Fruit fly (Drosophila melanogaster) whole organism, embryonic: ENCODE data around the gene Argk1.
A peak's percentile ranks its signal among the peaks of the same experiment; 100 is the strongest.

Source experiments
- ATbp ChIP-seq: fragments of 200-800 bp; sonication (Bioruptor generic); optimal IDR thresholded peaks from 2 replicates; lab custom pipeline; 2017; ENCODE audit warnings: missing biosample characterization, mild to moderate bottlenecking, missing genetic modification characterization, missing genetic modification reagents
- Abd-B ChIP-seq: fragments of 200-800 bp; sonication (Bioruptor generic); optimal IDR thresholded peaks from 2 replicates; lab custom pipeline; 2018; ENCODE audit warnings: missing biosample characterization, mild to moderate bottlenecking, missing genetic modification characterization, moderate library complexity
- CG10462 ChIP-seq: fragments of 200-800 bp; sonication (Bioruptor generic); optimal IDR thresholded peaks from 2 replicates; lab custom pipeline; 2016; ENCODE audit warnings: missing biosample characterization, missing genetic modification characterization
- CG10654 ChIP-seq: fragments of 200-800 bp; sonication (Bioruptor generic); optimal IDR thresholded peaks from 2 replicates; lab custom pipeline; 2016; ENCODE audit warnings: missing biosample characterization, missing genetic modification characterization
- CG11093 ChIP-seq: fragments of 200-800 bp; sonication (Bioruptor generic); IDR thresholded peaks from 3 replicates; pipeline ENCODE4 v1.3.6; 2022; ENCODE audit warnings: missing biosample characterization, missing genetic modification characterization
- CG12659 ChIP-seq: fragments of 200-800 bp; sonication (Bioruptor generic); optimal IDR thresholded peaks from 3 replicates; lab custom pipeline; 2017; ENCODE audit warnings: mild to moderate bottlenecking, missing biosample characterization, missing genetic modification reagents, missing genetic modification characterization
- CG13296 ChIP-seq: fragments of 200-800 bp; sonication (Bioruptor generic); optimal IDR thresholded peaks from 3 replicates; lab custom pipeline; 2018; ENCODE audit warnings: missing biosample characterization, mild to moderate bottlenecking, missing genetic modification characterization
- CG14014 ChIP-seq: fragments of 200-800 bp; sonication (Bioruptor generic); IDR thresholded peaks from 2 replicates; pipeline ENCODE4 v1.3.6; 2022; ENCODE audit warnings: missing biosample characterization, missing genetic modification characterization
- CG1602 ChIP-seq: fragments of 200-800 bp; sonication (Bioruptor generic); optimal IDR thresholded peaks from 3 replicates; lab custom pipeline; 2016; ENCODE audit warnings: missing biosample characterization, missing genetic modification characterization
- CG2202 ChIP-seq: fragments of 200-800 bp; sonication (Bioruptor generic); optimal IDR thresholded peaks from 2 replicates; lab custom pipeline; 2018; ENCODE audit warnings: missing biosample characterization, mild to moderate bottlenecking, missing genetic modification characterization
- CG31441 ChIP-seq: fragments of 200-800 bp; sonication (Bioruptor generic); IDR thresholded peaks from 2 replicates; pipeline ENCODE4 v1.3.6; 2022; ENCODE audit warnings: missing biosample characterization, missing genetic modification characterization
- CG33557 ChIP-seq: fragments of 200-800 bp; sonication (Bioruptor generic); optimal IDR thresholded peaks from 2 replicates; lab custom pipeline; 2019; ENCODE audit warnings: missing biosample characterization, mild to moderate bottlenecking, missing genetic modification characterization, moderate library complexity
- CG42726 ChIP-seq: fragments of 200-800 bp; sonication (Bioruptor generic); IDR thresholded peaks from 2 replicates; pipeline ENCODE4 v1.3.6; 2022; ENCODE audit warnings: missing biosample characterization, missing genetic modification characterization; ENCODE audit not compliant: partially characterized antibody
- CG43689 ChIP-seq: fragments of 200-800 bp; sonication (Bioruptor generic); IDR thresholded peaks from 2 replicates; pipeline ENCODE4 v1.3.6; 2022; ENCODE audit warnings: missing biosample characterization, missing genetic modification characterization
- CG4854 ChIP-seq: fragments of 200-800 bp; sonication (Bioruptor generic); optimal IDR thresholded peaks from 2 replicates; lab custom pipeline; 2016; ENCODE audit warnings: missing biosample characterization, missing genetic modification characterization, inconsistent platforms
- CG7745 ChIP-seq: fragments of 200-800 bp; sonication (Bioruptor generic); optimal IDR thresholded peaks from 2 replicates; lab custom pipeline; 2018; ENCODE audit warnings: missing biosample characterization, mild to moderate bottlenecking, missing genetic modification characterization, moderate library complexity
- CG8388 ChIP-seq: fragments of 200-800 bp; sonication (Bioruptor generic); optimal IDR thresholded peaks from 2 replicates; lab custom pipeline; 2019; ENCODE audit warnings: missing biosample characterization, mild to moderate bottlenecking, missing genetic modification characterization, moderate library complexity
- CG9215 ChIP-seq: fragments of 200-800 bp; sonication (Bioruptor generic); IDR thresholded peaks from 2 replicates; pipeline ENCODE4 v1.3.6; 2022; ENCODE audit warnings: missing biosample characterization, missing genetic modification characterization
- CG9437 ChIP-seq: fragments of 200-800 bp; sonication (Bioruptor generic); optimal IDR thresholded peaks from 2 replicates; lab custom pipeline; 2018; ENCODE audit warnings: missing biosample characterization, mild to moderate bottlenecking, missing genetic modification characterization
- CTCF ChIP-seq: fragments of 200-800 bp; sonication (Bioruptor generic); optimal IDR thresholded peaks from 2 replicates; lab custom pipeline; 2017; ENCODE audit warnings: missing biosample characterization, mild to moderate bottlenecking, missing genetic modification characterization, moderate library complexity
- Doc2 ChIP-seq: fragments of 200-800 bp; sonication (Bioruptor generic); IDR thresholded peaks from 2 replicates; pipeline ENCODE4 v1.3.6; 2022; ENCODE audit warnings: missing biosample characterization, missing genetic modification characterization
- Eip74EF ChIP-seq, 2 experiments: fragments of 200-800 bp in 1 of 2; fragments of >200 bp in 1 of 2; sonication (Bioruptor generic) in 1 of 2; optimal IDR thresholded peaks; 2 replicates each; lab custom pipeline; 2017 to 2019; ENCODE audit warnings: missing biosample characterization in 2 of 2, missing genetic modification characterization in 2 of 2, mild to moderate bottlenecking in 1 of 2, moderate library complexity in 1 of 2
- GATAe ChIP-seq: fragments of 200-800 bp; sonication (Bioruptor generic); conservative IDR thresholded peaks from 2 replicates; pipeline ENCODE4 v1.3.6; 2022; ENCODE audit warnings: missing biosample characterization, missing genetic modification characterization
- Hmx ChIP-seq: fragments of 200-800 bp; sonication (Bioruptor generic); optimal IDR thresholded peaks from 2 replicates; lab custom pipeline; 2016; ENCODE audit warnings: missing biosample characterization, missing genetic modification characterization
- Hsf ChIP-seq: fragments of 200-800 bp; sonication (Bioruptor generic); optimal IDR thresholded peaks from 3 replicates; lab custom pipeline; 2016; ENCODE audit warnings: missing biosample characterization, missing genetic modification characterization
- Usf ChIP-seq: fragments of 200-800 bp; sonication (Bioruptor generic); optimal IDR thresholded peaks from 2 replicates; lab custom pipeline; 2017; ENCODE audit warnings: missing genotype, missing biosample characterization, missing genetic modification characterization
- amos ChIP-seq: fragments of 200-800 bp; sonication (Bioruptor generic); IDR thresholded peaks from 2 replicates; pipeline ENCODE4 v1.3.6; 2022; ENCODE audit warnings: missing biosample characterization, missing genetic modification characterization; ENCODE audit not compliant: partially characterized antibody
- bab2 ChIP-seq: fragments of 200-800 bp; sonication (Bioruptor generic); optimal IDR thresholded peaks from 2 replicates; lab custom pipeline; 2016; ENCODE audit warnings: missing biosample characterization, missing genetic modification characterization
- caup ChIP-seq: fragments of 200-800 bp; sonication (Bioruptor generic); optimal IDR thresholded peaks from 3 replicates; lab custom pipeline; 2017; ENCODE audit warnings: missing biosample characterization, mild to moderate bottlenecking, missing genetic modification characterization, moderate library complexity; ENCODE audit not compliant: severe bottlenecking
- chinmo ChIP-seq: fragments of 200-800 bp; sonication (Bioruptor generic); IDR thresholded peaks from 4 replicates; pipeline ENCODE4 v1.3.6; 2022; ENCODE audit warnings: missing biosample characterization, missing genetic modification characterization; ENCODE audit not compliant: partially characterized antibody
- da ChIP-seq: fragments of 200-800 bp; sonication (Bioruptor generic); optimal IDR thresholded peaks from 2 replicates; lab custom pipeline; 2016; ENCODE audit warnings: missing biosample characterization, missing genetic modification characterization
- dmrt99B ChIP-seq: fragments of 200-800 bp; sonication (Bioruptor generic); optimal IDR thresholded peaks from 2 replicates; lab custom pipeline; 2018; ENCODE audit warnings: missing biosample characterization, mild to moderate bottlenecking, missing genetic modification characterization, moderate library complexity
- en ChIP-seq: fragments of 200-800 bp; sonication (Bioruptor generic); optimal IDR thresholded peaks from 2 replicates; lab custom pipeline; 2016; ENCODE audit warnings: missing biosample characterization, missing genetic modification characterization
- grn ChIP-seq: fragments of 200-800 bp; sonication (Bioruptor generic); optimal IDR thresholded peaks from 3 replicates; lab custom pipeline; 2017; ENCODE audit warnings: missing biosample characterization, missing genetic modification characterization
- gsb ChIP-seq: fragments of 200-800 bp; sonication (Bioruptor generic); IDR thresholded peaks from 2 replicates; pipeline ENCODE4 v1.3.6; 2022; ENCODE audit warnings: missing biosample characterization, missing genetic modification characterization
- lola ChIP-seq, 3 experiments: fragments of >200 bp in 2 of 3; fragments of 200-800 bp in 1 of 3; sonication (Bioruptor generic) in 1 of 3; optimal IDR thresholded peaks; 2 replicates each; lab custom pipeline; 2017 to 2019; ENCODE audit warnings: missing biosample characterization in 3 of 3, missing genetic modification characterization in 3 of 3, mild to moderate bottlenecking in 1 of 3, moderate library complexity in 1 of 3
- nau ChIP-seq: fragments of 200-800 bp; sonication (Bioruptor generic); optimal IDR thresholded peaks from 3 replicates; lab custom pipeline; 2017; ENCODE audit warnings: missing biosample characterization, mild to moderate bottlenecking, missing genetic modification characterization, missing genetic modification reagents
- nerfin-2 ChIP-seq: fragments of 200-800 bp; sonication (Bioruptor generic); IDR thresholded peaks from 2 replicates; pipeline ENCODE4 v1.3.6; 2022; ENCODE audit warnings: missing biosample characterization, missing genetic modification characterization; ENCODE audit not compliant: partially characterized antibody
- oc ChIP-seq: fragments of 200-800 bp; sonication (Bioruptor generic); optimal IDR thresholded peaks from 2 replicates; lab custom pipeline; 2018; ENCODE audit warnings: missing biosample characterization, mild to moderate bottlenecking, missing genetic modification characterization, moderate library complexity
- odd ChIP-seq: fragments of 200-800 bp; sonication (Bioruptor generic); optimal IDR thresholded peaks from 2 replicates; lab custom pipeline; 2017; ENCODE audit warnings: missing biosample characterization, mild to moderate bottlenecking, missing genetic modification characterization
- psq ChIP-seq: fragments of 200-800 bp; sonication (Bioruptor generic); optimal IDR thresholded peaks from 2 replicates; lab custom pipeline; 2017; ENCODE audit warnings: missing biosample characterization, missing genetic modification characterization
- rib ChIP-seq: fragments of 200-800 bp; sonication (Bioruptor generic); IDR thresholded peaks from 2 replicates; pipeline ENCODE4 v1.3.6; 2022; ENCODE audit warnings: missing biosample characterization, missing genetic modification characterization
- scrt ChIP-seq: fragments of 200-800 bp; sonication (Bioruptor generic); optimal IDR thresholded peaks from 2 replicates; lab custom pipeline; 2018; ENCODE audit warnings: missing biosample characterization, mild to moderate bottlenecking, missing genetic modification characterization, moderate library complexity
- so ChIP-seq: fragments of 200-800 bp; sonication (Bioruptor generic); IDR thresholded peaks from 3 replicates; pipeline ENCODE4 v1.3.6; 2022; ENCODE audit warnings: missing biosample characterization, missing genetic modification characterization
- sob ChIP-seq: fragments of 200-800 bp; sonication (Bioruptor generic); IDR thresholded peaks from 2 replicates; pipeline ENCODE4 v1.3.6; 2022; ENCODE audit warnings: missing biosample characterization, missing genetic modification characterization
- ssp ChIP-seq: fragments of 200-800 bp; sonication (Bioruptor generic); IDR thresholded peaks from 2 replicates; pipeline ENCODE4 v1.3.6; 2022; ENCODE audit warnings: missing biosample characterization, missing genetic modification characterization
- tup ChIP-seq: fragments of 200-800 bp; sonication (Bioruptor generic); optimal IDR thresholded peaks from 2 replicates; lab custom pipeline; 2016; ENCODE audit warnings: missing biosample characterization, mild to moderate bottlenecking, missing genetic modification characterization, moderate library complexity
- zfh1 ChIP-seq: fragments of 200-800 bp; sonication (Bioruptor generic); IDR thresholded peaks from 3 replicates; pipeline ENCODE4 v1.3.6; 2022; ENCODE audit warnings: missing biosample characterization, missing genetic modification characterization

Gene Argk1

DNA sequence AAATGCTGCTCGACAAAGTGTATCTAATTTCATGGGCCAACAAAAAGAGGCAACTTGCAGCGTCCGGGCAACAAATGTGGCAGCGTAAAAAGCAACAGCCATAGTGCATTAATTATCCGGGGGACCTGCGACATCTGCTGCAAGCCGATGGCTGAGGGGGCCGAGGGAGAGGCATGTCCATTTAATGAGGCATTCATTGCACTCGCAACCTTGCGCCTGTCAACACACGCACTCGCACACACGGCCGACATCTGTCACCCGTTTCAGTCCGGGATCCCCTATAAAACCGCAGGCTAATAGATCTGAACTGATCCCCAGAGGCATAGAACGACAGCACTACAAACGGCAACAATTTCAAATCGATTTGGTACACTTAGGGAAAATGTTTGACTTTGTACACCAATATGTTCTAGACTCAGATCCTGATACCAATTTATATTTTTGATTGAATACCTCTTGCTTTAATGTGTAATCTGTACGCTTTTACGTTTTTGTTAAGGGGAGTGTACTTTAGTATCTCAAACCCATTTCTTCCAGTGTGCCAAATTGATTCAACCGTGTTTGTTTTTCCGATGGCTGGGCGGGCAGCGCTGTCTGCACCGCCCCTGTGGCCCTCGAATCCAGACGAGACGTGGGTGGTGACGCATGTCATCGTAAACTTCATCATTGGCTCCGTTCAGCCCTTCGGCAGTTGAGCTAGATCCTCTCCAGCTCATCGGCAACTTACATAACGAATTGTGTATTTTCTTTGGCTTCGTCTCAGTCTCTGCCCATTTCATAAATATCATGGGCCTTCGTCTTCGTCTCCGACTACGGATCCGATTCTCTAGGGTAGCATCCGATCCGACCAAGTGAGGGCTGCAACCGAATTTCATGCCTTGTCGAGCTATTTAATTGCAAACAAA, 54.1 kb downstream of the Argk1 start (continued):
- no peak for TF ChIP-seq Eip74EF (GFP tag; optimal IDR thresholded peaks at IDR 0.05; lab: Kevin White, UChicago)
- no peak for TF ChIP-seq CTCF
- TF ChIP-seq odd (GFP tag; lab: Kevin White, UChicago): peak; percentile 23
- peak; percentile 4 for TF ChIP-seq caup (GFP tag; lab: Kevin White, UChicago)
- TF ChIP-seq rib (GFP tag; lab: Robert Waterston, UW): no peak
- no peak for TF ChIP-seq chinmo (GFP tag; lab: Robert Waterston, UW)
- TF ChIP-seq tup (GFP tag; lab: Kevin White, UChicago): no peak
- peak; percentile 54 for TF ChIP-seq CG10462
- no peak for TF ChIP-seq grn (GFP tag; lab: Kevin White, UChicago)
- TF ChIP-seq CG14014: peak; percentile 27; the same call in 1 of the 2 replicates
- TF ChIP-seq Hmx (GFP tag; lab: Kevin White, UChicago): peak; percentile 38
- TF ChIP-seq zfh1 (GFP tag; lab: Robert Waterston, UW): peak; percentile 95
- peak; percentile 66; the same call in 1 of the 2 replicates for TF ChIP-seq CG31441 (GFP tag; lab: Robert Waterston, UW)
- TF ChIP-seq GATAe (GFP tag; lab: Robert Waterston, UW): no peak
- no peak for TF ChIP-seq CG7745 (tag; lab: Kevin White, UChicago)
- peak; percentile 69 for TF ChIP-seq sob (GFP tag; lab: Robert Waterston, UW)
- peak; percentile 40 for TF ChIP-seq da
- TF ChIP-seq CG9437 (GFP tag; lab: Kevin White, UChicago): peak; percentile 34
- TF ChIP-seq Doc2 (GFP tag; lab: Robert Waterston, UW): peak; percentile 21; the same call in 1 of the 2 replicates
- no peak for TF ChIP-seq gsb (GFP tag; lab: Robert Waterston, UW)
- peak; percentile 80 for TF ChIP-seq CG11093 (GFP tag; lab: Robert Waterston, UW)
- peak; percentile 86 for TF ChIP-seq Abd-B (GFP tag; lab: Kevin White, UChicago)
- no peak for TF ChIP-seq CG4854 (GFP tag; lab: Kevin White, UChicago)
- TF ChIP-seq CG13296: no peak
- TF ChIP-seq CG8388 (GFP tag; lab: Kevin White, UChicago): peak; percentile 78
- TF ChIP-seq bab2: peak; percentile 90
- peak; percentile 73 for TF ChIP-seq dmrt99B (tag; lab: Kevin White, UChicago)
- no peak for TF ChIP-seq psq (GFP tag; lab: Kevin White, UChicago)
- TF ChIP-seq CG33557 (GFP tag; lab: Kevin White, UChicago): peak; percentile 81
- no peak for TF ChIP-seq so (GFP tag; lab: Robert Waterston, UW)
- no peak for TF ChIP-seq CG42726 (GFP tag; lab: Robert Waterston, UW)
- peak; percentile 49; the same call in 1 of the 2 replicates for TF ChIP-seq CG43689 (GFP tag; lab: Robert Waterston, UW)
- TF ChIP-seq Usf (GFP tag; lab: Kevin White, UChicago): peak; percentile 38
- TF ChIP-seq ATbp (GFP tag; lab: Kevin White, UChicago): peak; percentile 57
- no peak for TF ChIP-seq nau (GFP tag; lab: Kevin White, UChicago)
- peak; percentile 68 for TF ChIP-seq Hsf (GFP tag; lab: Kevin White, UChicago)
- peak; percentile 66 for TF ChIP-seq CG1602 (GFP tag; lab: Kevin White, UChicago)
- peak; percentile 74 for TF ChIP-seq ssp (GFP tag; lab: Robert Waterston, UW)
- no peak for TF ChIP-seq amos (GFP tag; lab: Robert Waterston, UW)
- peak; percentile 78 for TF ChIP-seq en (GFP tag; lab: Kevin White, UChicago)
- no peak for TF ChIP-seq nerfin-2 (GFP tag; lab: Robert Waterston, UW)
- peak; percentile 50 for TF ChIP-seq CG9215
- peak; percentile 70 for TF ChIP-seq CG2202
- TF ChIP-seq scrt (GFP tag; lab: Kevin White, UChicago): no peak
- TF ChIP-seq CG10654 (GFP tag; lab: Kevin White, UChicago): peak; percentile 76
- peak; percentile 35 for TF ChIP-seq oc (tag; lab: Kevin White, UChicago)
- no peak for TF ChIP-seq CG12659
- peak in 1 of 3 experiments; percentile 86 for TF ChIP-seq lola (GFP tag; optimal IDR thresholded peaks at IDR 0.05; lab: Kevin White, UChicago)
